Worm (Caenorhabditis elegans) whole organism, midembryonic: ENCODE measurements around the gene mfsd-10.

Experiments
- T22C8.4 ChIP-seq: fragments of 200-800 bp; sonication (Bioruptor generic); IDR thresholded peaks from 2 replicates; pipeline ENCODE4 v1.3.6; 2022; ENCODE audit warnings: missing genetic modification characterization, missing compliant biosample characterization
- cog-1 ChIP-seq: sonication (generic microtip); optimal IDR thresholded peaks from 2 replicates; lab custom pipeline; 2016; ENCODE audit warnings: missing genetic modification characterization, missing compliant biosample characterization
- flt-1 ChIP-seq: fragments of 200-800 bp; sonication (Bioruptor generic); IDR thresholded peaks from 2 replicates; pipeline ENCODE4 v1.3.6; 2022; ENCODE audit warnings: missing genetic modification characterization, missing compliant biosample characterization
- klf-2 ChIP-seq: fragments of 200-800 bp; sonication (Bioruptor generic); conservative IDR thresholded peaks from 2 replicates; pipeline ENCODE4 v1.3.6; 2022; ENCODE audit warnings: missing genetic modification reagents, missing genetic modification characterization, missing compliant biosample characterization
- med-1 ChIP-seq: sonication (generic microtip); optimal IDR thresholded peaks from 2 replicates; lab custom pipeline; 2017; ENCODE audit warnings: missing genetic modification characterization, mild to moderate bottlenecking, missing compliant biosample characterization, antibody characterized with exemption, missing genetic modification reagents; ENCODE audit not compliant: insufficient read depth
- ref-1 ChIP-seq: fragments of 200-800 bp; sonication (Bioruptor generic); conservative IDR thresholded peaks from 2 replicates; pipeline ENCODE4 v1.3.6; 2022; ENCODE audit warnings: missing genetic modification reagents, missing genetic modification characterization, missing compliant biosample characterization
- tab-1 ChIP-seq: fragments of 200-800 bp; sonication (Bioruptor generic); IDR thresholded peaks from 2 replicates; pipeline ENCODE4 v1.3.6; 2022; ENCODE audit warnings: missing genetic modification characterization, missing compliant biosample characterization
- ztf-23 ChIP-seq: fragments of 200-800 bp; sonication (Bioruptor generic); IDR thresholded peaks from 2 replicates; pipeline ENCODE4 v1.3.6; 2022; ENCODE audit warnings: missing genetic modification reagents, missing genetic modification characterization, missing compliant biosample characterization
- ztf-29 ChIP-seq: fragments of 200-800 bp; sonication (Bioruptor generic); IDR thresholded peaks from 2 replicates; pipeline ENCODE4 v1.3.6; 2022; ENCODE audit warnings: missing genetic modification reagents, missing genetic modification characterization, missing compliant biosample characterization

mfsd-10 gene

ce11 chrX:17338944-17339343 lies 29.5 kb downstream of the mfsd-10 start:
- TF ChIP-seq ztf-29 (GFP tag; lab: Robert Waterston, UW) (no peak), tab-1 (GFP tag; lab: Robert Waterston, UW) (no peak), flt-1 (GFP tag; lab: Robert Waterston, UW) (no peak), ref-1 (GFP tag; lab: Robert Waterston, UW) (no peak), T22C8.4 (no peak), klf-2 (no peak), med-1 (no peak), ztf-23 (GFP tag; lab: Robert Waterston, UW) (no peak), cog-1 (tag; lab: Kevin White, UChicago) (no peak)

- TF ChIP-seq ref-1 (GFP tag; lab: Robert Waterston, UW) (no peak), cog-1 (tag; lab: Kevin White, UChicago) (no peak), ztf-29 (GFP tag; lab: Robert Waterston, UW) (no peak), klf-2 (no peak), T22C8.4 (no peak), ztf-23 (GFP tag; lab: Robert Waterston, UW) (no peak), flt-1 (GFP tag; lab: Robert Waterston, UW) (no peak), med-1 (no peak), tab-1 (GFP tag; lab: Robert Waterston, UW) (no peak)
Measured at ce11 chrX:17336354-17336753, 32.1 kb downstream of the mfsd-10 start, which contains the start of gene C53C11.2. Gene C53C11.2 (plus strand): TSS chrX:17336637.

DNA sequence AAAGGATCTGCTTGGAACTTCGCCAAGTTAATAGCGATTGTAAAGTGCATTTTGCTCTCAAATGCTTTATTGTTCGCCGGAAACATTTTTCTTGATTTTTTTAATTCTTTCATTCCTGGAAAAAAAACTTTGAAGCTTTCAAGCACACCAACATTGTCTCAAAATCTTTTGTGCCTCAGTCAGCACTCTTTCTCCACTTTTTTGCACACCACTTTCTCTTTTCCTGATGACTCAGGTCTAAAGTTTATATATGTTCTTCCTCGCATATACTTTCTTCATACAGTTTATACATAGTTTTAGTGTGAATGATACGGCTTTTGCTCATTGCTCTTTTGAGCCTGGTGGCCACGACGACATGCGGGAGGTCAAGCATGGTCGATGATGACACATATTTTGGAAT lies 34.7 kb downstream of the mfsd-10 start, which contains the start of gene C53C11.5:
C53C11.5 (plus strand) TSS at position 301 of the 400 bp plus-strand sequence.
- TF ChIP-seq cog-1 (tag; lab: Kevin White, UChicago) (no peak), flt-1 (GFP tag; lab: Robert Waterston, UW) (no peak), T22C8.4 (no peak), ztf-29 (GFP tag; lab: Robert Waterston, UW) (no peak), med-1 (no peak), tab-1 (GFP tag; lab: Robert Waterston, UW) (no peak), ref-1 (GFP tag; lab: Robert Waterston, UW) (no peak)

- TF ChIP-seq ztf-29 (GFP tag; lab: Robert Waterston, UW), result no peak
- no peak for TF ChIP-seq cog-1 (tag; lab: Kevin White, UChicago)
- no peak for TF ChIP-seq flt-1 (GFP tag; lab: Robert Waterston, UW)
- no peak for TF ChIP-seq ztf-23 (GFP tag; lab: Robert Waterston, UW)
- no peak for TF ChIP-seq T22C8.4
- no peak for TF ChIP-seq tab-1 (GFP tag; lab: Robert Waterston, UW)
- TF ChIP-seq med-1, result no peak
- no peak for TF ChIP-seq ref-1 (GFP tag; lab: Robert Waterston, UW)
- TF ChIP-seq klf-2, result no peak
Measured at ce11 chrX:17330574-17330973, 37.9 kb downstream of the mfsd-10 start.

DNA sequence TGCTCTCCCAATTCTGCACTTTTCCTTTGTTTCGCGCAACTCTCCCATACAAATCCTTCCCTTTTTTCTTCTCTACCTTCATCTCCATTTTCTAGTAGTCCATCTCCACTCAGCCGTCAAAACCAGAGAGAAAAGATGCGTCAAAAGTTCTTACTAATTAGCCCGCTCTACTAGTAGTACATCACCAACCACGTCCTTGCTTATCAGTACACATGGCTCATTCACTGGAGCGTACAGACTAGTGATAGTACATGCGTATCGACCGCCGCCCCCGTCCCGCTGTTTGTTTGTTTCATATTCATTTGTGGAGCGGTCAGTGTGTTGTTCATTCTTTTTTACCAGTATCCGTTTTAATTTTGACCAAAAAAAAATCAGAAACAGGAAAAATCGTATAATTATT lies 39.4 kb downstream of the mfsd-10 start:
- TF ChIP-seq ztf-23 (GFP tag; lab: Robert Waterston, UW) (no peak), tab-1 (GFP tag; lab: Robert Waterston, UW) (no peak), med-1 (no peak), klf-2 (no peak), cog-1 (tag; lab: Kevin White, UChicago) (no peak), ref-1 (GFP tag; lab: Robert Waterston, UW) (no peak)

ce11 chrX:17327226-17327625 lies 41.2 kb downstream of the mfsd-10 start:
- TF ChIP-seq med-1, result no peak
- no peak for TF ChIP-seq ztf-23 (GFP tag; lab: Robert Waterston, UW)
- no peak for TF ChIP-seq cog-1 (tag; lab: Kevin White, UChicago)
- no peak for TF ChIP-seq ztf-29 (GFP tag; lab: Robert Waterston, UW)
- no peak for TF ChIP-seq tab-1 (GFP tag; lab: Robert Waterston, UW)
- no peak for TF ChIP-seq T22C8.4
- TF ChIP-seq flt-1 (GFP tag; lab: Robert Waterston, UW), result no peak
- no peak for TF ChIP-seq ref-1 (GFP tag; lab: Robert Waterston, UW)
- no peak for TF ChIP-seq klf-2

DNA sequence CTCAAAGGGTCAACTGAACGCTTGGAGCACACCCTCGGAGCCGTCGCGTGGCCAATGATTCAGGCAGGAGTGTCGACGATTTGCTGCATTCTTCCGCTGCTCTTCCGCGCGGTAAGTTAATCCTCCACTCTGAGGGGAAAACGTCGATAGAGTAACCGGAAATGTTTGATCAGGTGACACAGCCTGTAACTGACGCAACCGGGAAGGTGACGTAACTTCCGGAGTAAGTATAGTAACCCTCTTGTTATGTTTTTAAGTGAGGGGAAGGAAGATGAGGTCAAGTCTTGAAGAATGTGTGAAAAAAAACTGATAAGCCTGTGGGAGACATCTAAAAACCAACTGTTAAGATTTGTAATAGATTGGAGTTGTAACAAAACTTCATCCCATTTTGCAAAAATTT lies 43.5 kb downstream of the mfsd-10 start:
- TF ChIP-seq cog-1 (tag; lab: Kevin White, UChicago) (no peak), med-1 (no peak), ref-1 (GFP tag; lab: Robert Waterston, UW) (no peak), ztf-23 (GFP tag; lab: Robert Waterston, UW) (no peak), tab-1 (GFP tag; lab: Robert Waterston, UW) (no peak), ztf-29 (GFP tag; lab: Robert Waterston, UW) (no peak), T22C8.4 (no peak), flt-1 (GFP tag; lab: Robert Waterston, UW) (no peak), klf-2 (no peak)

DNA sequence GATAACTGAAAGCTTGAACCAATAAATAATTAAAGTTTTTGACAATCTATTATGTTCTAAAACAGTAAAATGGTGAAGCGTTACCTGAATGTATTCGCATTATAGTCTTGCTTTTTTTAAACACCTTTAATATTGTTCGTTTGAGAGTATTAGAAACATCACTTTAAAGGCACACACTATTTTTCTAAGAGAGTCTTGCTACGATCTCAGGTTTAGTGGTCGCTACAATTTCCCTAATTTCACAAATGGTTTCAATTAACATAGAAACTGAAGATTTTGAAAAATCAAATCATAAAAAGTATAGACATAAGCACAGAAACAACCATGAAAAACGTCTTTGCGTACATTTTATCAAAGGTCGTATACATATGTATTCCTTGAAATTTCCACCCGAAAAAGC lies 47.9 kb downstream of the mfsd-10 start:
- TF ChIP-seq ztf-23 (GFP tag; lab: Robert Waterston, UW), result no peak
- no peak for TF ChIP-seq T22C8.4
- no peak for TF ChIP-seq ztf-29 (GFP tag; lab: Robert Waterston, UW)
- no peak for TF ChIP-seq tab-1 (GFP tag; lab: Robert Waterston, UW)
- no peak for TF ChIP-seq cog-1 (tag; lab: Kevin White, UChicago)

- TF ChIP-seq T22C8.4, result no peak
- no peak for TF ChIP-seq klf-2
- TF ChIP-seq med-1, result no peak
- TF ChIP-seq ztf-29 (GFP tag; lab: Robert Waterston, UW), result no peak
- TF ChIP-seq tab-1 (GFP tag; lab: Robert Waterston, UW), result no peak
- no peak for TF ChIP-seq ref-1 (GFP tag; lab: Robert Waterston, UW)
- no peak for TF ChIP-seq flt-1 (GFP tag; lab: Robert Waterston, UW)
- no peak for TF ChIP-seq cog-1 (tag; lab: Kevin White, UChicago)
- no peak for TF ChIP-seq ztf-23 (GFP tag; lab: Robert Waterston, UW)
Measured at ce11 chrX:17318284-17318683, 50.2 kb downstream of the mfsd-10 start, which contains the start of gene ptr-5. Gene ptr-5 (plus strand): TSS chrX:17318584.

- no peak for TF ChIP-seq ref-1 (GFP tag; lab: Robert Waterston, UW)
- TF ChIP-seq tab-1 (GFP tag; lab: Robert Waterston, UW), result 0 out of 2 replicates have a peak, but pooled peaks have one; percentile 33
- TF ChIP-seq ztf-29 (GFP tag; lab: Robert Waterston, UW), result 0 out of 2 replicates have a peak, but pooled peaks have one; percentile 14
- TF ChIP-seq cog-1 (tag; lab: Kevin White, UChicago), result peak; percentile 31
Measured at ce11 chrX:17314948-17315347, 53.5 kb downstream of the mfsd-10 start.
